Fruit fly (Drosophila melanogaster) whole organism, embryonic: ENCODE results near the gene CG13074.

Source experiments
- B-H2 ChIP-seq: fragments of 200-800 bp; sonication (Bioruptor generic); optimal IDR thresholded peaks from 2 replicates; lab custom pipeline; 2018; ENCODE audit warnings: missing biosample characterization, mild to moderate bottlenecking, missing genetic modification characterization
- CG10654 ChIP-seq: fragments of 200-800 bp; sonication (Bioruptor generic); optimal IDR thresholded peaks from 2 replicates; lab custom pipeline; 2016; ENCODE audit warnings: missing biosample characterization, missing genetic modification characterization
- CG1233 ChIP-seq: fragments of 200-800 bp; sonication (Bioruptor generic); optimal IDR thresholded peaks from 4 replicates; lab custom pipeline; 2018; ENCODE audit warnings: missing biosample characterization, mild to moderate bottlenecking, missing genetic modification characterization
- CG12391 ChIP-seq: fragments of 200-800 bp; sonication (Bioruptor generic); optimal IDR thresholded peaks from 3 replicates; lab custom pipeline; 2018; ENCODE audit warnings: missing biosample characterization, mild to moderate bottlenecking, missing genetic modification characterization, moderate library complexity
- CG12769 ChIP-seq: fragments of 200-800 bp; sonication (Bioruptor generic); optimal IDR thresholded peaks from 2 replicates; lab custom pipeline; 2019; ENCODE audit warnings: missing biosample characterization, mild to moderate bottlenecking, missing genetic modification characterization, moderate library complexity
- CG13424 ChIP-seq: fragments of 200-800 bp; sonication (Bioruptor generic); optimal IDR thresholded peaks from 2 replicates; lab custom pipeline; 2019; ENCODE audit warnings: missing biosample characterization, mild to moderate bottlenecking, missing genetic modification characterization, moderate library complexity
- CG15073 ChIP-seq: fragments of 200-800 bp; sonication (Bioruptor generic); optimal IDR thresholded peaks from 2 replicates; lab custom pipeline; 2016; ENCODE audit warnings: missing biosample characterization, missing genetic modification characterization
- CG17612 ChIP-seq: fragments of 200-800 bp; sonication (Bioruptor generic); IDR thresholded peaks from 2 replicates; pipeline ENCODE4 v1.3.6; 2022; ENCODE audit warnings: missing biosample characterization, missing genetic modification characterization
- CG17912 ChIP-seq: fragments of 200-800 bp; sonication (Bioruptor generic); optimal IDR thresholded peaks from 2 replicates; lab custom pipeline; 2018; ENCODE audit warnings: missing biosample characterization, mild to moderate bottlenecking, missing genetic modification characterization
- CG18599 ChIP-seq: fragments of 200-800 bp; sonication (Bioruptor generic); optimal IDR thresholded peaks from 3 replicates; lab custom pipeline; 2017; ENCODE audit warnings: missing biosample characterization, missing genetic modification characterization, mild to moderate bottlenecking, moderate library complexity, missing genetic modification reagents
- CG3163 ChIP-seq: fragments of 200-800 bp; sonication (Bioruptor generic); optimal IDR thresholded peaks from 3 replicates; lab custom pipeline; 2016; ENCODE audit warnings: missing biosample characterization, missing genetic modification characterization
- CG42726 ChIP-seq: fragments of 200-800 bp; sonication (Bioruptor generic); IDR thresholded peaks from 2 replicates; pipeline ENCODE4 v1.3.6; 2022; ENCODE audit warnings: missing biosample characterization, missing genetic modification characterization; ENCODE audit not compliant: partially characterized antibody
- CG4360 ChIP-seq: fragments of 200-800 bp; sonication (Bioruptor generic); IDR thresholded peaks from 2 replicates; pipeline ENCODE4 v1.3.6; 2022; ENCODE audit warnings: missing biosample characterization, missing genetic modification characterization
- CG4707 ChIP-seq: fragments of 200-800 bp; sonication (Bioruptor generic); optimal IDR thresholded peaks from 2 replicates; lab custom pipeline; 2018; ENCODE audit warnings: missing biosample characterization, mild to moderate bottlenecking, missing genetic modification characterization, moderate library complexity
- CG5180 ChIP-seq: fragments of 200-800 bp; sonication (Bioruptor generic); optimal IDR thresholded peaks from 3 replicates; lab custom pipeline; 2017; ENCODE audit warnings: missing biosample characterization, missing genetic modification characterization, mild to moderate bottlenecking, moderate library complexity, missing genetic modification reagents
- CG6683 ChIP-seq: fragments of 200-800 bp; sonication (Bioruptor generic); optimal IDR thresholded peaks from 2 replicates; lab custom pipeline; 2017; ENCODE audit warnings: missing biosample characterization, mild to moderate bottlenecking, missing genetic modification characterization, missing genetic modification reagents
- CG6689 ChIP-seq: fragments of 200-800 bp; sonication (Bioruptor generic); IDR thresholded peaks from 2 replicates; pipeline ENCODE4 v1.3.6; 2022; ENCODE audit warnings: missing biosample characterization, missing genetic modification characterization
- CG6791 ChIP-seq: fragments of 200-800 bp; sonication (Bioruptor generic); IDR thresholded peaks from 3 replicates; pipeline ENCODE4 v1.3.6; 2022; ENCODE audit warnings: missing biosample characterization, missing genetic modification characterization; ENCODE audit not compliant: partially characterized antibody
- CG6813 ChIP-seq: fragments of 200-800 bp; sonication (Bioruptor generic); optimal IDR thresholded peaks from 2 replicates; lab custom pipeline; 2017; ENCODE audit warnings: missing biosample characterization, missing genetic modification characterization, mild to moderate bottlenecking, moderate library complexity, missing genetic modification reagents
- CG7745 ChIP-seq: fragments of 200-800 bp; sonication (Bioruptor generic); optimal IDR thresholded peaks from 2 replicates; lab custom pipeline; 2018; ENCODE audit warnings: missing biosample characterization, mild to moderate bottlenecking, missing genetic modification characterization, moderate library complexity
- CG9797 ChIP-seq: fragments of 200-800 bp; sonication (Bioruptor generic); optimal IDR thresholded peaks from 3 replicates; lab custom pipeline; 2018; ENCODE audit warnings: missing biosample characterization, mild to moderate bottlenecking, missing genetic modification characterization
- CTCF ChIP-seq: fragments of 200-800 bp; sonication (Bioruptor generic); optimal IDR thresholded peaks from 2 replicates; lab custom pipeline; 2017; ENCODE audit warnings: missing biosample characterization, mild to moderate bottlenecking, missing genetic modification characterization, moderate library complexity
- Dad ChIP-seq: fragments of 200-800 bp; sonication (Bioruptor generic); optimal IDR thresholded peaks from 3 replicates; lab custom pipeline; 2016; ENCODE audit warnings: missing biosample characterization, missing genetic modification characterization
- Dbx ChIP-seq: fragments of 200-800 bp; sonication (Bioruptor generic); IDR thresholded peaks from 3 replicates; pipeline ENCODE4 v1.3.6; 2022; ENCODE audit warnings: missing biosample characterization, missing genetic modification characterization
- Doc2 ChIP-seq: fragments of 200-800 bp; sonication (Bioruptor generic); IDR thresholded peaks from 2 replicates; pipeline ENCODE4 v1.3.6; 2022; ENCODE audit warnings: missing biosample characterization, missing genetic modification characterization
- Elba2 ChIP-seq: fragments of 200-800 bp; sonication (Bioruptor generic); optimal IDR thresholded peaks from 3 replicates; lab custom pipeline; 2016; ENCODE audit warnings: missing biosample characterization, missing genetic modification characterization
- Fer3 ChIP-seq: fragments of 200-800 bp; sonication (Bioruptor generic); optimal IDR thresholded peaks from 2 replicates; lab custom pipeline; 2018; ENCODE audit warnings: missing biosample characterization, mild to moderate bottlenecking, missing genetic modification characterization, moderate library complexity
- HHEX ChIP-seq: fragments of 200-800 bp; sonication (Bioruptor generic); optimal IDR thresholded peaks from 3 replicates; lab custom pipeline; 2017; ENCODE audit warnings: missing biosample characterization, mild to moderate bottlenecking, missing genetic modification characterization, missing genetic modification reagents
- Hr39 ChIP-seq: fragments of >200 bp; optimal IDR thresholded peaks from 2 replicates; lab custom pipeline; 2017
- Lhr ChIP-seq: fragments of 200-800 bp; sonication (Bioruptor generic); optimal IDR thresholded peaks from 3 replicates; lab custom pipeline; 2017; ENCODE audit warnings: mild to moderate bottlenecking, missing biosample characterization, missing genetic modification reagents, missing genetic modification characterization
- Mad ChIP-seq: fragments of 200-800 bp; sonication (Bioruptor generic); optimal IDR thresholded peaks from 2 replicates; lab custom pipeline; 2016; ENCODE audit warnings: missing biosample characterization, missing genetic modification characterization
- Oli ChIP-seq: fragments of 200-800 bp; sonication (Bioruptor generic); optimal IDR thresholded peaks from 2 replicates; lab custom pipeline; 2018; ENCODE audit warnings: missing biosample characterization, mild to moderate bottlenecking, missing genetic modification characterization, moderate library complexity
- Rx ChIP-seq: fragments of 200-800 bp; sonication (Bioruptor generic); IDR thresholded peaks from 2 replicates; pipeline ENCODE4 v1.3.6; 2022; ENCODE audit warnings: missing biosample characterization, missing genetic modification characterization
- Sry-δ ChIP-seq: fragments of 200-800 bp; sonication (Bioruptor generic); optimal IDR thresholded peaks from 2 replicates; lab custom pipeline; 2016; ENCODE audit warnings: missing biosample characterization, missing genetic modification characterization
- aop ChIP-seq: fragments of 200-800 bp; sonication (Bioruptor generic); IDR thresholded peaks from 2 replicates; pipeline ENCODE4 v1.3.6; 2022; ENCODE audit warnings: missing biosample characterization, missing genetic modification characterization
- cad ChIP-seq: fragments of >200 bp; optimal IDR thresholded peaks from 2 replicates; lab custom pipeline; 2017; ENCODE audit warnings: missing biosample characterization, missing genetic modification characterization
- chm ChIP-seq: fragments of 200-800 bp; sonication (Bioruptor generic); IDR thresholded peaks from 2 replicates; pipeline ENCODE4 v1.3.6; 2022; ENCODE audit warnings: missing biosample characterization, missing genetic modification characterization
- dan ChIP-seq: fragments of 200-800 bp; sonication (Bioruptor generic); IDR thresholded peaks from 2 replicates; pipeline ENCODE4 v1.3.6; 2022; ENCODE audit warnings: missing biosample characterization, missing genetic modification characterization
- ewg ChIP-seq: fragments of 200-800 bp; sonication (Bioruptor generic); optimal IDR thresholded peaks from 3 replicates; lab custom pipeline; 2017; ENCODE audit warnings: mild to moderate bottlenecking, missing biosample characterization, missing genetic modification reagents, missing genetic modification characterization
- gfzf ChIP-seq: fragments of 200-800 bp; sonication (Bioruptor generic); optimal IDR thresholded peaks from 2 replicates; lab custom pipeline; 2016; ENCODE audit warnings: missing biosample characterization, mild to moderate bottlenecking, missing genetic modification characterization, moderate library complexity
- ken ChIP-seq: fragments of 200-800 bp; sonication (Bioruptor generic); IDR thresholded peaks from 3 replicates; pipeline ENCODE4 v1.3.6; 2022; ENCODE audit warnings: missing biosample characterization, missing genetic modification characterization
- mirr ChIP-seq: fragments of 200-800 bp; sonication (Bioruptor generic); optimal IDR thresholded peaks from 3 replicates; lab custom pipeline; 2018; ENCODE audit warnings: missing biosample characterization, mild to moderate bottlenecking, missing genetic modification characterization
- nerfin-1 ChIP-seq: fragments of 200-800 bp; sonication (Bioruptor generic); optimal IDR thresholded peaks from 3 replicates; lab custom pipeline; 2019; ENCODE audit warnings: missing biosample characterization, mild to moderate bottlenecking, missing genetic modification characterization, moderate library complexity
- oc ChIP-seq: fragments of 200-800 bp; sonication (Bioruptor generic); optimal IDR thresholded peaks from 2 replicates; lab custom pipeline; 2018; ENCODE audit warnings: missing biosample characterization, mild to moderate bottlenecking, missing genetic modification characterization, moderate library complexity
- odd ChIP-seq: fragments of 200-800 bp; sonication (Bioruptor generic); optimal IDR thresholded peaks from 2 replicates; lab custom pipeline; 2017; ENCODE audit warnings: missing biosample characterization, mild to moderate bottlenecking, missing genetic modification characterization
- shn ChIP-seq: fragments of 200-800 bp; sonication (Bioruptor generic); optimal IDR thresholded peaks from 3 replicates; lab custom pipeline; 2016; ENCODE audit warnings: missing biosample characterization, missing genetic modification characterization
- tna ChIP-seq: fragments of 200-800 bp; sonication (Bioruptor generic); IDR thresholded peaks from 2 replicates; pipeline ENCODE4 v1.3.6; 2022; ENCODE audit warnings: missing biosample characterization, missing genetic modification characterization; ENCODE audit not compliant: partially characterized antibody
- tx ChIP-seq: fragments of 200-800 bp; sonication (Bioruptor generic); optimal IDR thresholded peaks from 2 replicates; lab custom pipeline; 2016; ENCODE audit warnings: missing biosample characterization, missing genetic modification characterization
- usp ChIP-seq: fragments of >200 bp; optimal IDR thresholded peaks from 2 replicates; lab custom pipeline; 2017; ENCODE audit warnings: missing biosample characterization, missing genetic modification characterization
- zen2 ChIP-seq: fragments of 200-800 bp; sonication (Bioruptor generic); IDR thresholded peaks from 3 replicates; pipeline ENCODE4 v1.3.6; 2022; ENCODE audit warnings: missing biosample characterization, missing genetic modification characterization; ENCODE audit not compliant: partially characterized antibody

The CG13074 gene

dm6 chr3L:16046387-16047066, 50.8 kb downstream of the CG13074 start (continued):
- peak; percentile 51 for TF ChIP-seq CG4360 (GFP tag; lab: Robert Waterston, UW)
- TF ChIP-seq Dad (GFP tag; lab: Kevin White, UChicago): no peak
- peak; percentile 85 for TF ChIP-seq mirr (GFP tag; lab: Kevin White, UChicago)
- no peak for TF ChIP-seq CG6689 (GFP tag; lab: Robert Waterston, UW)
- TF ChIP-seq CG6791 (GFP tag; lab: Robert Waterston, UW): 0 out of 3 replicates have a peak, but pooled peaks have one; percentile 38
- peak; percentile 23; the same call in 2 of the 3 replicates for TF ChIP-seq Dbx (GFP tag; lab: Robert Waterston, UW)
- TF ChIP-seq HHEX: peak; percentile 7
- no peak for TF ChIP-seq CG17912
- TF ChIP-seq CG15073 (GFP tag; lab: Kevin White, UChicago): no peak
- TF ChIP-seq CG10654 (GFP tag; lab: Kevin White, UChicago): no peak
- TF ChIP-seq CG18599: peak; percentile 37
- peak; percentile 26; the same call in 1 of the 2 replicates for TF ChIP-seq CG42726 (GFP tag; lab: Robert Waterston, UW)
- no peak for TF ChIP-seq gfzf (GFP tag; lab: Kevin White, UChicago)
- TF ChIP-seq Doc2 (GFP tag; lab: Robert Waterston, UW): no peak
- no peak for TF ChIP-seq Rx
- peak; percentile 76 for TF ChIP-seq B-H2 (GFP tag; lab: Kevin White, UChicago)
- no peak for TF ChIP-seq CG17612 (GFP tag; lab: Robert Waterston, UW)
- TF ChIP-seq CG3163 (GFP tag; lab: Kevin White, UChicago): no peak
- peak; percentile 92 for TF ChIP-seq chm (GFP tag; lab: Robert Waterston, UW)
- no peak for TF ChIP-seq tx (GFP tag; lab: Kevin White, UChicago)
- no peak for TF ChIP-seq odd
- no peak for TF ChIP-seq Mad (GFP tag; lab: Kevin White, UChicago)
- TF ChIP-seq Sry-δ (GFP tag; lab: Kevin White, UChicago): no peak
- TF ChIP-seq CTCF: no peak
- TF ChIP-seq CG1233 (GFP tag; lab: Kevin White, UChicago): no peak
- TF ChIP-seq zen2 (GFP tag; lab: Robert Waterston, UW): no peak
- no peak for TF ChIP-seq Hr39
- TF ChIP-seq dan (GFP tag; lab: Robert Waterston, UW): no peak
- TF ChIP-seq CG12391 (tag; lab: Kevin White, UChicago): peak; percentile 6
- no peak for TF ChIP-seq shn (GFP tag; lab: Kevin White, UChicago)
- TF ChIP-seq CG7745: peak; percentile 37
- TF ChIP-seq nerfin-1 (tag; lab: Kevin White, UChicago): no peak
- TF ChIP-seq Oli (tag; lab: Kevin White, UChicago): no peak
- no peak for TF ChIP-seq CG5180
- TF ChIP-seq CG6813 (GFP tag; lab: Kevin White, UChicago): no peak
- TF ChIP-seq cad (GFP tag; lab: Kevin White, UChicago): no peak
- no peak for TF ChIP-seq CG6683 (GFP tag; lab: Kevin White, UChicago)
- peak; percentile 40 for TF ChIP-seq Fer3 (tag; lab: Kevin White, UChicago)
- TF ChIP-seq Lhr (GFP tag; lab: Kevin White, UChicago): no peak
- TF ChIP-seq aop (GFP tag; lab: Robert Waterston, UW): no peak; the same call in 1 of the 2 replicates
- peak; percentile 19 for TF ChIP-seq CG9797 (GFP tag; lab: Kevin White, UChicago)
- no peak for TF ChIP-seq Elba2 (GFP tag; lab: Kevin White, UChicago)
- TF ChIP-seq tna (GFP tag; lab: Robert Waterston, UW): no peak
- no peak for TF ChIP-seq usp (GFP tag; lab: Kevin White, UChicago)
- peak; percentile 78 for TF ChIP-seq CG12769 (tag; lab: Kevin White, UChicago)
- TF ChIP-seq oc (tag; lab: Kevin White, UChicago): peak; percentile 81
- peak; percentile 11 for TF ChIP-seq CG4707 (GFP tag; lab: Kevin White, UChicago)
- TF ChIP-seq ken (GFP tag; lab: Robert Waterston, UW): no peak
- no peak for TF ChIP-seq ewg (GFP tag; lab: Kevin White, UChicago)
- TF ChIP-seq CG13424 (tag; lab: Kevin White, UChicago): no peak
